Worm (Caenorhabditis elegans) whole organism, L2 larva: Measurements from ENCODE around the gene Y7A5A.3.

Experiments
- C34F6.9 ChIP-seq: fragments of 150-350 bp; optimal IDR thresholded peaks from 2 replicates; lab custom pipeline; 2014; ENCODE audit warnings: missing biosample characterization, missing genetic modification characterization
- F13H6.1 ChIP-seq: sonication (generic microtip); optimal IDR thresholded peaks from 2 replicates; lab custom pipeline; 2016; ENCODE audit warnings: missing genetic modification characterization, missing compliant biosample characterization
- Y55F3AM.14 ChIP-seq: fragments of 200-800 bp; sonication (Bioruptor generic); optimal IDR thresholded peaks from 2 replicates; lab custom pipeline; 2018; ENCODE audit warnings: mild to moderate bottlenecking, missing genetic modification characterization, missing compliant biosample characterization
- ZK546.5 ChIP-seq: sonication (generic microtip); optimal IDR thresholded peaks from 2 replicates; lab custom pipeline; 2017; ENCODE audit warnings: missing biosample characterization, missing genetic modification characterization
- alr-1 ChIP-seq: fragments of 150-350 bp; optimal IDR thresholded peaks from 2 replicates; lab custom pipeline; 2014; ENCODE audit warnings: missing biosample characterization, missing genetic modification characterization
- aly-2 ChIP-seq: fragments of 150-350 bp; optimal IDR thresholded peaks from 2 replicates; lab custom pipeline; 2014; ENCODE audit warnings: missing biosample characterization, missing genetic modification characterization
- blmp-1 ChIP-seq: sonication (generic microtip); optimal IDR thresholded peaks from 2 replicates; lab custom pipeline; 2017; ENCODE audit warnings: missing genetic modification characterization, mild to moderate bottlenecking, missing compliant biosample characterization, antibody characterized with exemption, moderate library complexity; ENCODE audit not compliant: insufficient read depth
- ceh-82 ChIP-seq: fragments of 150-350 bp; optimal IDR thresholded peaks from 2 replicates; lab custom pipeline; 2014; ENCODE audit warnings: missing biosample characterization, missing genetic modification characterization
- crh-2 ChIP-seq: sonication (generic microtip); optimal IDR thresholded peaks from 2 replicates; lab custom pipeline; 2017; ENCODE audit warnings: missing biosample characterization, missing genetic modification characterization
- elt-1 ChIP-seq: fragments of 150-350 bp; optimal IDR thresholded peaks from 2 replicates; lab custom pipeline; 2014; ENCODE audit warnings: missing biosample characterization, missing genetic modification characterization
- fos-1 ChIP-seq: fragments of 150-350 bp; optimal IDR thresholded peaks from 2 replicates; lab custom pipeline; 2014; ENCODE audit warnings: missing biosample characterization, missing genetic modification characterization
- gmeb-1 ChIP-seq: fragments of 150-350 bp; optimal IDR thresholded peaks from 2 replicates; lab custom pipeline; 2014; ENCODE audit warnings: missing biosample characterization, missing genetic modification characterization
- lin-13 ChIP-seq: fragments of 150-350 bp; optimal IDR thresholded peaks from 2 replicates; lab custom pipeline; 2014; ENCODE audit warnings: missing biosample characterization, missing genetic modification reagents, missing genetic modification characterization
- lin-39 ChIP-seq: fragments of 150-350 bp; optimal IDR thresholded peaks from 2 replicates; lab custom pipeline; 2014; ENCODE audit warnings: missing biosample characterization, missing genetic modification reagents, missing genetic modification characterization
- lsy-2 ChIP-seq, 2 experiments: fragments of 150-350 bp in 1 of 2; sonication (generic microtip) in 1 of 2; optimal IDR thresholded peaks; 2 replicates each; lab custom pipeline; 2014 to 2017; ENCODE audit warnings: missing biosample characterization in 2 of 2, missing genetic modification characterization in 2 of 2
- mab-5 ChIP-seq: fragments of 150-350 bp; optimal IDR thresholded peaks from 2 replicates; lab custom pipeline; 2014; ENCODE audit warnings: missing biosample characterization, missing genetic modification characterization
- mbf-1 ChIP-seq: sonication (generic microtip); optimal IDR thresholded peaks from 2 replicates; lab custom pipeline; 2017; ENCODE audit warnings: missing biosample characterization, missing genetic modification characterization
- mdl-1 ChIP-seq, 2 experiments: fragments of 150-350 bp in 1 of 2; sonication (generic microtip) in 1 of 2; optimal IDR thresholded peaks; 2 replicates each; lab custom pipeline; 2017; ENCODE audit warnings: missing biosample characterization in 2 of 2, missing genetic modification characterization in 2 of 2
- nhr-10 ChIP-seq: sonication (generic microtip); optimal IDR thresholded peaks from 2 replicates; lab custom pipeline; 2017; ENCODE audit warnings: missing biosample characterization, missing genetic modification characterization
- nhr-12 ChIP-seq: fragments of 150-350 bp; optimal IDR thresholded peaks from 2 replicates; lab custom pipeline; 2014; ENCODE audit warnings: missing biosample characterization, missing genetic modification characterization
- nhr-129 ChIP-seq: fragments of 150-350 bp; optimal IDR thresholded peaks from 2 replicates; lab custom pipeline; 2014; ENCODE audit warnings: missing biosample characterization, missing genetic modification characterization
- nhr-23 ChIP-seq: fragments of 150-350 bp; optimal IDR thresholded peaks from 2 replicates; lab custom pipeline; 2014; ENCODE audit warnings: missing biosample characterization, missing genetic modification reagents, missing genetic modification characterization
- nhr-237 ChIP-seq: fragments of 150-350 bp; optimal IDR thresholded peaks from 2 replicates; lab custom pipeline; 2014; ENCODE audit warnings: missing biosample characterization, missing genetic modification characterization
- nhr-25 ChIP-seq: fragments of 150-350 bp; sonication (generic microtip); optimal IDR thresholded peaks from 3 replicates; lab custom pipeline; 2014; ENCODE audit warnings: missing biosample characterization, missing genetic modification characterization
- nhr-6 ChIP-seq: fragments of 150-350 bp; optimal IDR thresholded peaks from 2 replicates; lab custom pipeline; 2014; ENCODE audit warnings: missing biosample characterization, missing genetic modification characterization
- nhr-77 ChIP-seq: fragments of 150-350 bp; optimal IDR thresholded peaks from 2 replicates; lab custom pipeline; 2014; ENCODE audit warnings: missing biosample characterization, missing genetic modification characterization
- peb-1 ChIP-seq: fragments of 150-350 bp; optimal IDR thresholded peaks from 2 replicates; lab custom pipeline; 2014; ENCODE audit warnings: missing biosample characterization, missing genetic modification characterization
- sem-4 ChIP-seq: fragments of 150-350 bp; optimal IDR thresholded peaks from 2 replicates; lab custom pipeline; 2014; ENCODE audit warnings: missing biosample characterization, missing genetic modification reagents, missing genetic modification characterization
- skn-1 ChIP-seq: sonication (generic microtip); optimal IDR thresholded peaks from 2 replicates; lab custom pipeline; 2017; ENCODE audit warnings: missing biosample characterization, missing genetic modification characterization
- sma-3 ChIP-seq: sonication (generic microtip); optimal IDR thresholded peaks from 2 replicates; lab custom pipeline; 2016; ENCODE audit warnings: missing genetic modification reagents, missing genetic modification characterization, missing compliant biosample characterization
- sma-9 ChIP-seq, 2 experiments: fragments of 150-350 bp in 1 of 2; sonication (generic microtip) in 1 of 2; optimal IDR thresholded peaks; 2 replicates each; lab custom pipeline; 2014 to 2016; ENCODE audit warnings: missing genetic modification characterization in 2 of 2, mild to moderate bottlenecking in 1 of 2, missing biosample characterization in 1 of 2, missing compliant biosample characterization in 1 of 2, missing genetic modification reagents in 1 of 2, moderate library complexity in 1 of 2
- snpc-4 ChIP-seq: fragments of 150-350 bp; optimal IDR thresholded peaks from 2 replicates; lab custom pipeline; 2014; ENCODE audit warnings: missing biosample characterization, missing genetic modification characterization
- unc-39 ChIP-seq: fragments of 150-350 bp; optimal IDR thresholded peaks from 2 replicates; lab custom pipeline; 2014; ENCODE audit warnings: missing biosample characterization, missing genetic modification characterization
- unc-62 ChIP-seq: fragments of 150-350 bp; optimal IDR thresholded peaks from 2 replicates; lab custom pipeline; 2014; ENCODE audit warnings: missing biosample characterization, missing genetic modification reagents, missing genetic modification characterization
- zag-1 ChIP-seq: fragments of 150-350 bp; optimal IDR thresholded peaks from 2 replicates; lab custom pipeline; 2014; ENCODE audit warnings: missing biosample characterization, missing genetic modification characterization
- ztf-1 ChIP-seq: fragments of 200-800 bp; sonication (Bioruptor generic); conservative IDR thresholded peaks from 2 replicates; pipeline ENCODE4 v1.3.6; 2022; ENCODE audit warnings: missing genetic modification characterization, missing compliant biosample characterization
- ztf-11 ChIP-seq: sonication (generic microtip); optimal IDR thresholded peaks from 2 replicates; lab custom pipeline; 2017; ENCODE audit warnings: missing biosample characterization, missing genetic modification characterization
- ztf-4 ChIP-seq: fragments of 150-350 bp; optimal IDR thresholded peaks from 2 replicates; lab custom pipeline; 2014; ENCODE audit warnings: missing biosample characterization, missing genetic modification characterization

The Y7A5A.3 gene

ce11 chrX:15772674-15773073 lies 11.8 kb downstream of the Y7A5A.3 start, which contains the start of gene Y7A5A.2:
Gene Y7A5A.2, minus strand, starts transcription at chrX:15772735.
- no peak for TF ChIP-seq nhr-25 (tag; lab: Kevin White, UChicago)
- no peak for TF ChIP-seq ztf-11 (tag; lab: Kevin White, UChicago)
- TF ChIP-seq sma-9 (GFP tag; optimal IDR thresholded peaks at IDR 0.05; lab: Kevin White, UChicago), result peak; percentile 12
- TF ChIP-seq sma-9 (tag; optimal IDR thresholded peaks at IDR 0.05; lab: Kevin White, UChicago), result no peak
- no peak for TF ChIP-seq lin-13 (GFP tag; lab: Kevin White, UChicago)
- peak; percentile 11 for TF ChIP-seq nhr-129
- TF ChIP-seq mbf-1 (tag; lab: Kevin White, UChicago), result no peak
- no peak for TF ChIP-seq sem-4 (tag; lab: Kevin White, UChicago)
- no peak for TF ChIP-seq nhr-23 (tag; lab: Kevin White, UChicago)
- no peak for TF ChIP-seq elt-1 (tag; lab: Kevin White, UChicago)
- no peak for TF ChIP-seq mab-5
- TF ChIP-seq mdl-1 (tag; optimal IDR thresholded peaks at IDR 0.05; lab: Kevin White, UChicago), result no peak
- no peak for TF ChIP-seq crh-2 (tag; lab: Kevin White, UChicago)
- no peak for TF ChIP-seq ztf-4 (tag; lab: Kevin White, UChicago)
- peak; percentile 35 for TF ChIP-seq fos-1
- TF ChIP-seq unc-62 (GFP tag; lab: Kevin White, UChicago), result no peak
- no peak for TF ChIP-seq nhr-10
- no peak for TF ChIP-seq nhr-237 (tag; lab: Kevin White, UChicago)
- no peak for TF ChIP-seq nhr-77 (tag; lab: Kevin White, UChicago)
- TF ChIP-seq alr-1 (tag; lab: Kevin White, UChicago), result no peak
- TF ChIP-seq blmp-1 (tag; lab: Kevin White, UChicago), result peak; percentile 54
- TF ChIP-seq nhr-12 (tag; lab: Kevin White, UChicago), result no peak
- no peak for TF ChIP-seq ceh-82 (tag; lab: Kevin White, UChicago)
- TF ChIP-seq F13H6.1 (tag; lab: Kevin White, UChicago), result no peak
- TF ChIP-seq skn-1 (tag; lab: Kevin White, UChicago), result no peak
- TF ChIP-seq lsy-2 (tag; optimal IDR thresholded peaks at IDR 0.05; lab: Kevin White, UChicago), result no peak
- TF ChIP-seq snpc-4 (tag; lab: Kevin White, UChicago), result no peak
- TF ChIP-seq zag-1 (tag; lab: Kevin White, UChicago), result no peak
- TF ChIP-seq ztf-1 (GFP tag; lab: Robert Waterston, UW), result no peak
- no peak for TF ChIP-seq Y55F3AM.14 (GFP tag; lab: Kevin White, UChicago)
- TF ChIP-seq ZK546.5 (tag; lab: Kevin White, UChicago), result no peak
- TF ChIP-seq C34F6.9, result no peak
- TF ChIP-seq peb-1 (tag; lab: Kevin White, UChicago), result no peak
- TF ChIP-seq unc-39 (tag; lab: Kevin White, UChicago), result no peak
- no peak for TF ChIP-seq aly-2 (tag; lab: Kevin White, UChicago)

ce11 chrX:15771411-15771810 lies 13.1 kb downstream of the Y7A5A.3 start, which contains the start of gene Y7A5A.1:
Gene Y7A5A.1, minus strand, starts transcription at chrX:15771493.
- TF ChIP-seq fos-1, result peak; percentile 66
- no peak for TF ChIP-seq ztf-4 (tag; lab: Kevin White, UChicago)
- no peak for TF ChIP-seq nhr-6 (tag; lab: Kevin White, UChicago)

- TF ChIP-seq unc-62 (GFP tag; lab: Kevin White, UChicago) (no peak), fos-1 (no peak), lin-39 (tag; lab: Kevin White, UChicago) (no peak), snpc-4 (tag; lab: Kevin White, UChicago) (peak; percentile 20), gmeb-1 (tag; lab: Kevin White, UChicago) (no peak), ZK546.5 (tag; lab: Kevin White, UChicago) (no peak), nhr-23 (tag; lab: Kevin White, UChicago) (no peak), sma-3 (GFP tag; lab: Kevin White, UChicago) (no peak), elt-1 (tag; lab: Kevin White, UChicago) (no peak)
Measured at ce11 chrX:15770787-15771186, 13.7 kb downstream of the Y7A5A.3 start.
